ENCODE assay signal across 1 fruit fly cellular context in the genomic region with DNA sequence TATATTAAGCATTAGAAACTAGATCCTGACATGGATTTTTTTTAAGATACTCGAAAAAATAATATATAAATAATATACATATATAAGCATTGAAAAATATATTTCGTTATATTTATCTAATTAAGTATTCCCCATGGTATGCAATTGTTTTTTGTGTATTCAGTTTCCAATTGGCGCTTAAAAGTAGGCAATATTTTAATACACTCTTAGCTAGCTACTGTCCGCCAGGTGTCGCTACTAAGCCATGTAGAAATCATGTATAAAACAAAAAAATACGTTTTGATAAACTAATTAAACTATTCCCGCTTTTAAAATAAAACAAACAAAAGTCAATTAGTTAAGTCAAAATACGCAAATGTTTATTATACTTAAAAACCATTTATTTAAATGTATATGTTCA.
A peak's percentile ranks its signal among the peaks of the same experiment; 100 is the strongest.
TF ChIP-seq lines count a peak whose summit lies in the region.

No protein-coding gene starts in this region.

TF ChIP-seq in whole organism, embryonic, 481 proteins besides CTCF, POLR2A, EP300 and RAD21 (continued from another document and continues in another):
- peak; percentile 17 for TF ChIP-seq CG13123 (GFP tag; optimal IDR thresholded peaks at IDR 0.05; lab: Kevin White, UChicago)
- TF ChIP-seq Dad (GFP tag; optimal IDR thresholded peaks at IDR 0.05; lab: Kevin White, UChicago): no peak
- TF ChIP-seq CG4360 (GFP tag; IDR thresholded peaks at IDR 0.05; lab: Robert Waterston, UW): no peak
- no peak for TF ChIP-seq CG14860 (GFP tag; IDR thresholded peaks at IDR 0.05; lab: Robert Waterston, UW; ENCODE audit: partially characterized antibody)
- no peak for TF ChIP-seq CG7928 (GFP tag; optimal IDR thresholded peaks at IDR 0.05; lab: Kevin White, UChicago)
- no peak for TF ChIP-seq CG15073 (GFP tag; optimal IDR thresholded peaks at IDR 0.05; lab: Kevin White, UChicago)
- TF ChIP-seq org-1 (GFP tag; optimal IDR thresholded peaks at IDR 0.05; lab: Kevin White, UChicago): no peak
- TF ChIP-seq Kr (GFP tag; optimal IDR thresholded peaks at IDR 0.05; lab: Kevin White, UChicago): peak; percentile 11
- TF ChIP-seq bbx (GFP tag; IDR thresholded peaks at IDR 0.05; lab: Robert Waterston, UW; ENCODE audit: partially characterized antibody): no peak
- TF ChIP-seq CG17359 (tag; optimal IDR thresholded peaks at IDR 0.05; lab: Kevin White, UChicago): peak; percentile 63
- no peak for TF ChIP-seq Hey (tag; optimal IDR thresholded peaks at IDR 0.05; lab: Kevin White, UChicago)
- no peak for TF ChIP-seq CG16815 (GFP tag; optimal IDR thresholded peaks at IDR 0.05; lab: Kevin White, UChicago)
- TF ChIP-seq Bteb2 (GFP tag; optimal IDR thresholded peaks at IDR 0.05; lab: Kevin White, UChicago): no peak
- no peak for TF ChIP-seq CG6175 (GFP tag; IDR thresholded peaks at IDR 0.05; lab: Robert Waterston, UW)
- TF ChIP-seq eyg (GFP tag; optimal IDR thresholded peaks at IDR 0.05; lab: Kevin White, UChicago): no peak
- TF ChIP-seq BEAF-32 (GFP tag; optimal IDR thresholded peaks at IDR 0.05; lab: Kevin White, UChicago): no peak
- peak; percentile 58 for TF ChIP-seq CG15514 (GFP tag; optimal IDR thresholded peaks at IDR 0.05; lab: Kevin White, UChicago)
- no peak for TF ChIP-seq ato (GFP tag; IDR thresholded peaks at IDR 0.05; lab: Robert Waterston, UW; ENCODE audit: partially characterized antibody)
- TF ChIP-seq her (GFP tag; optimal IDR thresholded peaks at IDR 0.05; lab: Kevin White, UChicago): no peak
- no peak for TF ChIP-seq pzg (GFP tag; optimal IDR thresholded peaks at IDR 0.05; lab: Kevin White, UChicago)
- peak; percentile 13 for TF ChIP-seq sug (tag; optimal IDR thresholded peaks at IDR 0.05; lab: Kevin White, UChicago)
- TF ChIP-seq CG32772 (GFP tag; IDR thresholded peaks at IDR 0.05; lab: Robert Waterston, UW): no peak
- TF ChIP-seq CG8359 (GFP tag; optimal IDR thresholded peaks at IDR 0.05; lab: Kevin White, UChicago; ENCODE audit: borderline replicate concordance): peak; percentile 43
- TF ChIP-seq D19A (tag; optimal IDR thresholded peaks at IDR 0.05; lab: Kevin White, UChicago): no peak
- TF ChIP-seq Mrtf (GFP tag; IDR thresholded peaks at IDR 0.05; lab: Robert Waterston, UW): no peak
- peak; percentile 22 for TF ChIP-seq tio (GFP tag; optimal IDR thresholded peaks at IDR 0.05; lab: Kevin White, UChicago)
- no peak for TF ChIP-seq Dp (GFP tag; optimal IDR thresholded peaks at IDR 0.05; lab: Kevin White, UChicago)
- TF ChIP-seq CG10209 (GFP tag; optimal IDR thresholded peaks at IDR 0.05; lab: Kevin White, UChicago): peak; percentile 48
- peak; percentile 65 for TF ChIP-seq CG33557 (GFP tag; optimal IDR thresholded peaks at IDR 0.05; lab: Kevin White, UChicago)
- no peak for TF ChIP-seq Ets97D (GFP tag; optimal IDR thresholded peaks at IDR 0.05; lab: Kevin White, UChicago)
- TF ChIP-seq z (GFP tag; IDR thresholded peaks at IDR 0.05; lab: Robert Waterston, UW): no peak
- TF ChIP-seq CG1233 (GFP tag; optimal IDR thresholded peaks at IDR 0.05; lab: Kevin White, UChicago): peak; percentile 68
- peak; percentile 31 for TF ChIP-seq nmo (GFP tag; optimal IDR thresholded peaks at IDR 0.05; lab: Kevin White, UChicago)
- peak; percentile 53 for TF ChIP-seq onecut (GFP tag; IDR thresholded peaks at IDR 0.05; lab: Robert Waterston, UW)
- peak; percentile 38 for TF ChIP-seq CG12659 (GFP tag; optimal IDR thresholded peaks at IDR 0.05; lab: Kevin White, UChicago)
- peak in 1 of 2 experiments; percentile 62 for TF ChIP-seq insv (GFP tag; optimal IDR thresholded peaks at IDR 0.05; lab: Kevin White, UChicago)
- peak; percentile 5 for TF ChIP-seq repo (GFP tag; optimal IDR thresholded peaks at IDR 0.05; lab: Kevin White, UChicago)
- TF ChIP-seq crol (GFP tag; IDR thresholded peaks at IDR 0.05; lab: Robert Waterston, UW): no peak
- TF ChIP-seq D19B (GFP tag; optimal IDR thresholded peaks at IDR 0.05; lab: Kevin White, UChicago): no peak
- TF ChIP-seq CG34376 (GFP tag; optimal IDR thresholded peaks at IDR 0.05; lab: Kevin White, UChicago): no peak
- TF ChIP-seq CG2129 (GFP tag; IDR thresholded peaks at IDR 0.05; lab: Robert Waterston, UW; ENCODE audit: partially characterized antibody): no peak
- no peak; the same call in 1 of the 2 replicates for TF ChIP-seq ranshi (GFP tag; IDR thresholded peaks at IDR 0.05; lab: Robert Waterston, UW)
- 0 out of 3 replicates have a peak, but pooled peaks have one; percentile 13 for TF ChIP-seq tgo (GFP tag; IDR thresholded peaks at IDR 0.05; lab: Robert Waterston, UW)
- peak; percentile 54 for TF ChIP-seq CG12071 (GFP tag; optimal IDR thresholded peaks at IDR 0.05; lab: Kevin White, UChicago)
- TF ChIP-seq Fer2 (tag; optimal IDR thresholded peaks at IDR 0.05; lab: Kevin White, UChicago): no peak
- no peak for TF ChIP-seq CG9876 (GFP tag; optimal IDR thresholded peaks at IDR 0.05; lab: Kevin White, UChicago)
- TF ChIP-seq Nf-YB (GFP tag; optimal IDR thresholded peaks at IDR 0.05; lab: Kevin White, UChicago): peak; percentile 38
- peak; percentile 47; the same call in 1 of the 2 replicates for TF ChIP-seq slbo (GFP tag; IDR thresholded peaks at IDR 0.05; lab: Robert Waterston, UW)
- peak; percentile 5 for TF ChIP-seq CG11398 (GFP tag; optimal IDR thresholded peaks at IDR 0.05; lab: Kevin White, UChicago)
- peak; percentile 43 for TF ChIP-seq Meics (GFP tag; optimal IDR thresholded peaks at IDR 0.05; lab: Kevin White, UChicago)
- TF ChIP-seq ewg (GFP tag; optimal IDR thresholded peaks at IDR 0.05; lab: Kevin White, UChicago): peak; percentile 47
- no peak for TF ChIP-seq CG14667 (GFP tag; IDR thresholded peaks at IDR 0.05; lab: Robert Waterston, UW)
- TF ChIP-seq HmgZ (tag; optimal IDR thresholded peaks at IDR 0.05; lab: Kevin White, UChicago): peak; percentile 59
- TF ChIP-seq en (GFP tag; optimal IDR thresholded peaks at IDR 0.05; lab: Kevin White, UChicago): no peak
- TF ChIP-seq sna (GFP tag; IDR thresholded peaks at IDR 0.05; lab: Robert Waterston, UW; ENCODE audit: partially characterized antibody): no peak
- TF ChIP-seq CG8281 (tag; optimal IDR thresholded peaks at IDR 0.05; lab: Kevin White, UChicago): peak; percentile 21
- no peak for TF ChIP-seq cg (GFP tag; optimal IDR thresholded peaks at IDR 0.05; lab: Kevin White, UChicago)
- TF ChIP-seq Ravus (GFP tag; IDR thresholded peaks at IDR 0.05; lab: Robert Waterston, UW): no peak
- peak; percentile 52 for TF ChIP-seq sqz (GFP tag; optimal IDR thresholded peaks at IDR 0.05; lab: Kevin White, UChicago)
- TF ChIP-seq CG8478 (optimal IDR thresholded peaks at IDR 0.05; lab: Kevin White, UChicago): no peak
- no peak for TF ChIP-seq bigmax (GFP tag; optimal IDR thresholded peaks at IDR 0.05; lab: Kevin White, UChicago)
- TF ChIP-seq CG13624 (GFP tag; optimal IDR thresholded peaks at IDR 0.05; lab: Kevin White, UChicago): peak; percentile 37
- peak; percentile 7 for TF ChIP-seq Oli (tag; optimal IDR thresholded peaks at IDR 0.05; lab: Kevin White, UChicago)
- TF ChIP-seq CG13287 (GFP tag; IDR thresholded peaks at IDR 0.05; lab: Robert Waterston, UW; ENCODE audit: partially characterized antibody): no peak; the same call in 1 of the 2 replicates
- TF ChIP-seq CG5953 (GFP tag; IDR thresholded peaks at IDR 0.05; lab: Robert Waterston, UW): no peak
- no peak for TF ChIP-seq ab (GFP tag; optimal IDR thresholded peaks at IDR 0.05; lab: Kevin White, UChicago)
- no peak for TF ChIP-seq CG6654 (GFP tag; optimal IDR thresholded peaks at IDR 0.05; lab: Kevin White, UChicago)
- no peak for TF ChIP-seq tna (GFP tag; IDR thresholded peaks at IDR 0.05; lab: Robert Waterston, UW; ENCODE audit: partially characterized antibody)
- no peak for TF ChIP-seq gce (GFP tag; IDR thresholded peaks at IDR 0.05; lab: Robert Waterston, UW)
- peak; percentile 32 for TF ChIP-seq NC2β (GFP tag; optimal IDR thresholded peaks at IDR 0.05; lab: Kevin White, UChicago)
- TF ChIP-seq CG30431 (GFP tag; optimal IDR thresholded peaks at IDR 0.05; lab: Kevin White, UChicago): no peak
- TF ChIP-seq CG11696 (GFP tag; IDR thresholded peaks at IDR 0.05; lab: Robert Waterston, UW): no peak
- TF ChIP-seq HLH4C (GFP tag; IDR thresholded peaks at IDR 0.05; lab: Robert Waterston, UW; ENCODE audit: partially characterized antibody): no peak
- TF ChIP-seq sob (GFP tag; IDR thresholded peaks at IDR 0.05; lab: Robert Waterston, UW): no peak
- TF ChIP-seq CG15011 (GFP tag; optimal IDR thresholded peaks at IDR 0.05; lab: Kevin White, UChicago): no peak
- TF ChIP-seq pb (GFP tag; optimal IDR thresholded peaks at IDR 0.05; lab: Kevin White, UChicago): peak; percentile 13
- peak; percentile 68; the same call in 2 of the 3 replicates for TF ChIP-seq CG2199 (GFP tag; IDR thresholded peaks at IDR 0.05; lab: Robert Waterston, UW)
- no peak for TF ChIP-seq CG10565 (GFP tag; optimal IDR thresholded peaks at IDR 0.05; lab: Kevin White, UChicago)
- no peak for TF ChIP-seq Ssrp (tag; optimal IDR thresholded peaks at IDR 0.05; lab: Kevin White, UChicago)
- TF ChIP-seq CG7745 (tag; optimal IDR thresholded peaks at IDR 0.05; lab: Kevin White, UChicago): no peak
- TF ChIP-seq Chrac-16 (GFP tag; optimal IDR thresholded peaks at IDR 0.05; lab: Kevin White, UChicago): peak; percentile 7
- TF ChIP-seq CG11456 (GFP tag; IDR thresholded peaks at IDR 0.05; lab: Robert Waterston, UW): peak; percentile 65; the same call in 1 of the 3 replicates
- no peak for TF ChIP-seq CG9817 (tag; optimal IDR thresholded peaks at IDR 0.05; lab: Kevin White, UChicago)
- TF ChIP-seq CG16863 (GFP tag; optimal IDR thresholded peaks at IDR 0.05; lab: Kevin White, UChicago): no peak
- TF ChIP-seq CG10147 (GFP tag; optimal IDR thresholded peaks at IDR 0.05; lab: Kevin White, UChicago): peak; percentile 12
- TF ChIP-seq pita (GFP tag; optimal IDR thresholded peaks at IDR 0.05; lab: Kevin White, UChicago): no peak
- TF ChIP-seq zen2 (GFP tag; IDR thresholded peaks at IDR 0.05; lab: Robert Waterston, UW; ENCODE audit: partially characterized antibody): no peak
- TF ChIP-seq sc (optimal IDR thresholded peaks at IDR 0.05; lab: Kevin White, UChicago): no peak
- TF ChIP-seq sc (GFP tag; optimal IDR thresholded peaks at IDR 0.05; lab: Kevin White, UChicago): peak; percentile 50
- no peak for TF ChIP-seq hb (GFP tag; IDR thresholded peaks at IDR 0.05; lab: Robert Waterston, UW; ENCODE audit: partially characterized antibody)
- TF ChIP-seq CG7372 (GFP tag; IDR thresholded peaks at IDR 0.05; lab: Robert Waterston, UW): no peak; the same call in 1 of the 2 replicates
- TF ChIP-seq CG17186 (GFP tag; optimal IDR thresholded peaks at IDR 0.05; lab: Kevin White, UChicago): no peak
- peak; percentile 9; the same call in 1 of the 3 replicates for TF ChIP-seq CG16813 (GFP tag; IDR thresholded peaks at IDR 0.05; lab: Robert Waterston, UW; ENCODE audit: partially characterized antibody)
- peak; percentile 68 for TF ChIP-seq vvl (GFP tag; IDR thresholded peaks at IDR 0.05; lab: Robert Waterston, UW)
- no peak for TF ChIP-seq ssp (GFP tag; IDR thresholded peaks at IDR 0.05; lab: Robert Waterston, UW)
- peak; percentile 60 for TF ChIP-seq nerfin-1 (tag; optimal IDR thresholded peaks at IDR 0.05; lab: Kevin White, UChicago)
- TF ChIP-seq knrl (GFP tag; IDR thresholded peaks at IDR 0.05; lab: Robert Waterston, UW; ENCODE audit: partially characterized antibody): no peak
- no peak for TF ChIP-seq Tbp (GFP tag; optimal IDR thresholded peaks at IDR 0.05; lab: Kevin White, UChicago)
- TF ChIP-seq Bdp1 (GFP tag; optimal IDR thresholded peaks at IDR 0.05; lab: Kevin White, UChicago): no peak
- TF ChIP-seq NK7.1 (GFP tag; optimal IDR thresholded peaks at IDR 0.05; lab: Kevin White, UChicago): no peak
- TF ChIP-seq fd102C (GFP tag; optimal IDR thresholded peaks at IDR 0.05; lab: Kevin White, UChicago): peak; percentile 56
- TF ChIP-seq CG1832 (GFP tag; optimal IDR thresholded peaks at IDR 0.05; lab: Kevin White, UChicago): no peak
- no peak for TF ChIP-seq Adf1 (GFP tag; IDR thresholded peaks at IDR 0.05; lab: Robert Waterston, UW)
- peak; percentile 12 for TF ChIP-seq kni (GFP tag; optimal IDR thresholded peaks at IDR 0.05; lab: Kevin White, UChicago)
- no peak for TF ChIP-seq rib (GFP tag; IDR thresholded peaks at IDR 0.05; lab: Robert Waterston, UW)
- no peak for TF ChIP-seq Dbx (GFP tag; IDR thresholded peaks at IDR 0.05; lab: Robert Waterston, UW)
- TF ChIP-seq exex (tag; optimal IDR thresholded peaks at IDR 0.05; lab: Kevin White, UChicago): peak; percentile 35
- no peak for TF ChIP-seq sima (GFP tag; optimal IDR thresholded peaks at IDR 0.05; lab: Kevin White, UChicago)
- TF ChIP-seq trh (GFP tag; optimal IDR thresholded peaks at IDR 0.05; lab: Kevin White, UChicago): no peak
- TF ChIP-seq CG15479 (GFP tag; optimal IDR thresholded peaks at IDR 0.05; lab: Kevin White, UChicago): no peak
- TF ChIP-seq CG3726 (GFP tag; IDR thresholded peaks at IDR 0.05; lab: Robert Waterston, UW): no peak
- TF ChIP-seq CG10543 (GFP tag; optimal IDR thresholded peaks at IDR 0.05; lab: Kevin White, UChicago): peak; percentile 24
- TF ChIP-seq CG6854 (GFP tag; optimal IDR thresholded peaks at IDR 0.05; lab: Kevin White, UChicago): no peak
- TF ChIP-seq Hr3 (GFP tag; optimal IDR thresholded peaks at IDR 0.05; lab: Kevin White, UChicago): peak; percentile 30
- peak; percentile 76 for TF ChIP-seq CG13424 (tag; optimal IDR thresholded peaks at IDR 0.05; lab: Kevin White, UChicago)
- peak; percentile 77 for TF ChIP-seq Vsx1 (GFP tag; optimal IDR thresholded peaks at IDR 0.05; lab: Kevin White, UChicago)
- peak; percentile 44 for TF ChIP-seq CG2202 (tag; optimal IDR thresholded peaks at IDR 0.05; lab: Kevin White, UChicago)
- no peak for TF ChIP-seq prd (optimal IDR thresholded peaks at IDR 0.05; lab: Kevin White, UChicago)
- no peak for TF ChIP-seq prd (GFP tag; IDR thresholded peaks at IDR 0.05; lab: Robert Waterston, UW)
- TF ChIP-seq Lpt (GFP tag; optimal IDR thresholded peaks at IDR 0.05; lab: Kevin White, UChicago): no peak
- TF ChIP-seq CG18011 (GFP tag; optimal IDR thresholded peaks at IDR 0.05; lab: Kevin White, UChicago): no peak
- no peak for TF ChIP-seq Atf6 (GFP tag; IDR thresholded peaks at IDR 0.05; lab: Robert Waterston, UW)
- TF ChIP-seq Dek (tag; optimal IDR thresholded peaks at IDR 0.05; lab: Kevin White, UChicago): no peak
- TF ChIP-seq CG18262 (tag; optimal IDR thresholded peaks at IDR 0.05; lab: Kevin White, UChicago): peak; percentile 57
- peak; percentile 45 for TF ChIP-seq CG13296 (GFP tag; optimal IDR thresholded peaks at IDR 0.05; lab: Kevin White, UChicago)
- TF ChIP-seq caup (GFP tag; optimal IDR thresholded peaks at IDR 0.05; lab: Kevin White, UChicago; ENCODE audit: severe bottlenecking): peak; percentile 73
- TF ChIP-seq CG5180 (GFP tag; optimal IDR thresholded peaks at IDR 0.05; lab: Kevin White, UChicago): peak; percentile 21
- peak; percentile 41 for TF ChIP-seq CG4854 (GFP tag; optimal IDR thresholded peaks at IDR 0.05; lab: Kevin White, UChicago)
